Fruit fly (Drosophila melanogaster) whole organism, embryonic: ENCODE measurements around the gene CG4267.
A peak's percentile ranks its signal among the peaks of the same experiment; 100 is the strongest.

ENCODE experiments used
- CG10543 ChIP-seq: fragments of 200-800 bp; sonication (Bioruptor generic); optimal IDR thresholded peaks from 3 replicates; lab custom pipeline; 2017; ENCODE audit warnings: missing biosample characterization, mild to moderate bottlenecking, missing genetic modification characterization, moderate library complexity
- CG11398 ChIP-seq: fragments of 200-800 bp; sonication (Bioruptor generic); optimal IDR thresholded peaks from 2 replicates; lab custom pipeline; 2016; ENCODE audit warnings: missing biosample characterization, missing genetic modification characterization
- CG11560 ChIP-seq: fragments of 200-800 bp; sonication (Bioruptor generic); IDR thresholded peaks from 3 replicates; pipeline ENCODE4 v1.3.6; 2022; ENCODE audit warnings: missing biosample characterization, missing genetic modification characterization
- CG17186 ChIP-seq: fragments of 200-800 bp; sonication (Bioruptor generic); optimal IDR thresholded peaks from 3 replicates; lab custom pipeline; 2017; ENCODE audit warnings: missing biosample characterization, missing genetic modification reagents, missing genetic modification characterization
- CG17328 ChIP-seq: fragments of 200-800 bp; sonication (Bioruptor generic); IDR thresholded peaks from 2 replicates; pipeline ENCODE4 v1.3.6; 2022; ENCODE audit warnings: missing biosample characterization, missing genetic modification characterization
- CG17568 ChIP-seq: fragments of 200-800 bp; sonication (Bioruptor generic); optimal IDR thresholded peaks from 2 replicates; lab custom pipeline; 2018; ENCODE audit warnings: missing biosample characterization, mild to moderate bottlenecking, missing genetic modification characterization, moderate library complexity
- CG34422 ChIP-seq: fragments of 200-800 bp; sonication (Bioruptor generic); IDR thresholded peaks from 3 replicates; pipeline ENCODE4 v1.3.6; 2022; ENCODE audit warnings: missing biosample characterization, missing genetic modification characterization
- CG4617 ChIP-seq: fragments of 200-800 bp; sonication (Bioruptor generic); optimal IDR thresholded peaks from 3 replicates; lab custom pipeline; 2016; ENCODE audit warnings: missing biosample characterization, missing genetic modification characterization, borderline replicate concordance
- CG4854 ChIP-seq: fragments of 200-800 bp; sonication (Bioruptor generic); optimal IDR thresholded peaks from 2 replicates; lab custom pipeline; 2016; ENCODE audit warnings: missing biosample characterization, missing genetic modification characterization, inconsistent platforms
- CG6689 ChIP-seq: fragments of 200-800 bp; sonication (Bioruptor generic); IDR thresholded peaks from 2 replicates; pipeline ENCODE4 v1.3.6; 2022; ENCODE audit warnings: missing biosample characterization, missing genetic modification characterization
- CG8765 ChIP-seq: fragments of 200-800 bp; sonication (Bioruptor generic); IDR thresholded peaks from 2 replicates; pipeline ENCODE4 v1.3.6; 2022; ENCODE audit warnings: missing biosample characterization, missing genetic modification characterization
- CG9727 ChIP-seq: fragments of 200-800 bp; sonication (Bioruptor generic); optimal IDR thresholded peaks from 3 replicates; lab custom pipeline; 2017; ENCODE audit warnings: missing biosample characterization, mild to moderate bottlenecking, missing genetic modification characterization
- CG9797 ChIP-seq: fragments of 200-800 bp; sonication (Bioruptor generic); optimal IDR thresholded peaks from 3 replicates; lab custom pipeline; 2018; ENCODE audit warnings: missing biosample characterization, mild to moderate bottlenecking, missing genetic modification characterization
- CG9876 ChIP-seq: fragments of 200-800 bp; sonication (Bioruptor generic); optimal IDR thresholded peaks from 2 replicates; lab custom pipeline; 2016; ENCODE audit warnings: missing biosample characterization, missing genetic modification characterization
- CHES-1-like ChIP-seq: fragments of 200-800 bp; sonication (Bioruptor generic); optimal IDR thresholded peaks from 2 replicates; lab custom pipeline; 2016; ENCODE audit warnings: missing biosample characterization, missing genetic modification characterization
- Dbx ChIP-seq: fragments of 200-800 bp; sonication (Bioruptor generic); IDR thresholded peaks from 3 replicates; pipeline ENCODE4 v1.3.6; 2022; ENCODE audit warnings: missing biosample characterization, missing genetic modification characterization
- Dfd ChIP-seq, 2 experiments: fragments of >200 bp; optimal IDR thresholded peaks; 2 replicates each; lab custom pipeline; 2017; ENCODE audit warnings: missing biosample characterization in 2 of 2, missing genetic modification characterization in 2 of 2
- HLH3B ChIP-seq: fragments of 200-800 bp; sonication (Bioruptor generic); IDR thresholded peaks from 2 replicates; pipeline ENCODE4 v1.3.6; 2022; ENCODE audit warnings: missing biosample characterization, missing genetic modification characterization
- Hr78 ChIP-seq, 2 experiments: fragments of 200-800 bp in 1 of 2; fragments of >200 bp in 1 of 2; sonication (Bioruptor generic) in 1 of 2; optimal IDR thresholded peaks; 2 replicates each; lab custom pipeline; 2017 to 2019; ENCODE audit warnings: missing biosample characterization in 2 of 2, missing genetic modification characterization in 2 of 2, mild to moderate bottlenecking in 1 of 2, moderate library complexity in 1 of 2
- Jarid2 ChIP-seq: fragments of 200-800 bp; sonication (Bioruptor generic); optimal IDR thresholded peaks from 3 replicates; lab custom pipeline; 2017; ENCODE audit warnings: mild to moderate bottlenecking, missing biosample characterization, missing genetic modification reagents, missing genetic modification characterization
- MBD-R2 ChIP-seq: fragments of 200-800 bp; sonication (Bioruptor generic); IDR thresholded peaks from 2 replicates; pipeline ENCODE4 v1.3.6; 2022; ENCODE audit warnings: missing biosample characterization, missing genetic modification characterization
- Mes4 ChIP-seq: fragments of 200-800 bp; sonication (Bioruptor generic); optimal IDR thresholded peaks from 2 replicates; lab custom pipeline; 2016; ENCODE audit warnings: missing biosample characterization, missing genetic modification characterization
- NC2α ChIP-seq: fragments of 200-800 bp; sonication (Bioruptor generic); optimal IDR thresholded peaks from 2 replicates; lab custom pipeline; 2016; ENCODE audit warnings: missing biosample characterization, missing genetic modification characterization
- Sry-δ ChIP-seq: fragments of 200-800 bp; sonication (Bioruptor generic); optimal IDR thresholded peaks from 2 replicates; lab custom pipeline; 2016; ENCODE audit warnings: missing biosample characterization, missing genetic modification characterization
- TFAM ChIP-seq: fragments of 200-800 bp; sonication (Bioruptor generic); optimal IDR thresholded peaks from 2 replicates; lab custom pipeline; 2017; ENCODE audit warnings: missing biosample characterization, missing genetic modification characterization, inconsistent platforms
- Usf ChIP-seq: fragments of 200-800 bp; sonication (Bioruptor generic); optimal IDR thresholded peaks from 2 replicates; lab custom pipeline; 2017; ENCODE audit warnings: missing genotype, missing biosample characterization, missing genetic modification characterization
- Xbp1 ChIP-seq: fragments of 200-800 bp; sonication (Bioruptor generic); optimal IDR thresholded peaks from 3 replicates; lab custom pipeline; 2016; ENCODE audit warnings: missing biosample characterization, mild to moderate bottlenecking, missing genetic modification characterization
- chif ChIP-seq, 2 experiments: fragments of 200-800 bp; sonication (Bioruptor generic); optimal IDR thresholded peaks; 3 replicates each; lab custom pipeline; 2016; ENCODE audit warnings: missing biosample characterization in 2 of 2, missing genetic modification characterization in 2 of 2
- chn ChIP-seq: fragments of 200-800 bp; sonication (Bioruptor generic); optimal IDR thresholded peaks from 2 replicates; lab custom pipeline; 2016; ENCODE audit warnings: missing biosample characterization, missing genetic modification characterization
- crc ChIP-seq: fragments of 200-800 bp; sonication (Bioruptor generic); optimal IDR thresholded peaks from 2 replicates; lab custom pipeline; 2016; ENCODE audit warnings: missing biosample characterization, missing genetic modification characterization
- danr ChIP-seq: fragments of 200-800 bp; sonication (Bioruptor generic); IDR thresholded peaks from 2 replicates; pipeline ENCODE4 v1.3.6; 2022; ENCODE audit warnings: missing biosample characterization, missing genetic modification characterization
- dpn ChIP-seq, 2 experiments: fragments of 200-800 bp; sonication (Bioruptor generic); optimal IDR thresholded peaks; 3 replicates each; lab custom pipeline; 2016; ENCODE audit warnings: missing biosample characterization in 2 of 2, missing genetic modification characterization in 2 of 2
- gro ChIP-seq: fragments of 200-800 bp; sonication (Bioruptor generic); optimal IDR thresholded peaks from 2 replicates; lab custom pipeline; 2016; ENCODE audit warnings: missing biosample characterization, missing genetic modification characterization
- hbn ChIP-seq: fragments of 200-800 bp; sonication (Bioruptor generic); IDR thresholded peaks from 2 replicates; pipeline ENCODE4 v1.3.6; 2022; ENCODE audit warnings: missing biosample characterization, missing genetic modification characterization; ENCODE audit not compliant: partially characterized antibody
- jigr1 ChIP-seq: fragments of 200-800 bp; sonication (Bioruptor generic); IDR thresholded peaks from 3 replicates; pipeline ENCODE4 v1.3.6; 2022; ENCODE audit warnings: missing biosample characterization, missing genetic modification characterization
- jing ChIP-seq: fragments of 200-800 bp; sonication (Bioruptor generic); optimal IDR thresholded peaks from 2 replicates; lab custom pipeline; 2018; ENCODE audit warnings: missing biosample characterization, mild to moderate bottlenecking, missing genetic modification characterization
- ken ChIP-seq: fragments of 200-800 bp; sonication (Bioruptor generic); IDR thresholded peaks from 3 replicates; pipeline ENCODE4 v1.3.6; 2022; ENCODE audit warnings: missing biosample characterization, missing genetic modification characterization
- lab ChIP-seq: fragments of 200-800 bp; sonication (Bioruptor generic); optimal IDR thresholded peaks from 3 replicates; lab custom pipeline; 2017; ENCODE audit warnings: missing biosample characterization, missing genetic modification characterization, mild to moderate bottlenecking, moderate library complexity, missing genetic modification reagents
- nerfin-1 ChIP-seq: fragments of 200-800 bp; sonication (Bioruptor generic); optimal IDR thresholded peaks from 3 replicates; lab custom pipeline; 2019; ENCODE audit warnings: missing biosample characterization, mild to moderate bottlenecking, missing genetic modification characterization, moderate library complexity
- nom ChIP-seq: fragments of 200-800 bp; sonication (Bioruptor generic); optimal IDR thresholded peaks from 2 replicates; lab custom pipeline; 2017; ENCODE audit warnings: missing biosample characterization, missing genetic modification characterization, mild to moderate bottlenecking, moderate library complexity, missing genetic modification reagents
- p53 ChIP-seq: fragments of 200-800 bp; sonication (Bioruptor generic); optimal IDR thresholded peaks from 2 replicates; lab custom pipeline; 2016; ENCODE audit warnings: missing biosample characterization, missing genetic modification characterization
- pho ChIP-seq: fragments of 200-800 bp; sonication (Bioruptor generic); optimal IDR thresholded peaks from 2 replicates; lab custom pipeline; 2016; ENCODE audit warnings: missing biosample characterization, missing genetic modification characterization
- pum ChIP-seq: fragments of 200-800 bp; sonication (Bioruptor generic); optimal IDR thresholded peaks from 2 replicates; lab custom pipeline; 2016; ENCODE audit warnings: missing biosample characterization, missing genetic modification characterization
- row ChIP-seq: fragments of 200-800 bp; sonication (Bioruptor generic); IDR thresholded peaks from 3 replicates; pipeline ENCODE4 v1.3.6; 2022; ENCODE audit warnings: missing biosample characterization, missing genetic modification characterization
- sens-2 ChIP-seq: fragments of 200-800 bp; sonication (Bioruptor generic); IDR thresholded peaks from 2 replicates; pipeline ENCODE4 v1.3.6; 2022; ENCODE audit warnings: missing biosample characterization, missing genetic modification characterization
- shn ChIP-seq: fragments of 200-800 bp; sonication (Bioruptor generic); optimal IDR thresholded peaks from 3 replicates; lab custom pipeline; 2016; ENCODE audit warnings: missing biosample characterization, missing genetic modification characterization
- sna ChIP-seq: fragments of 200-800 bp; sonication (Bioruptor generic); IDR thresholded peaks from 2 replicates; pipeline ENCODE4 v1.3.6; 2022; ENCODE audit warnings: missing biosample characterization, missing genetic modification characterization; ENCODE audit not compliant: partially characterized antibody
- stc ChIP-seq: fragments of 200-800 bp; sonication (Bioruptor generic); IDR thresholded peaks from 2 replicates; pipeline ENCODE4 v1.3.6; 2022; ENCODE audit warnings: missing biosample characterization, missing genetic modification characterization
- unc-4 ChIP-seq: fragments of 200-800 bp; sonication (Bioruptor generic); IDR thresholded peaks from 2 replicates; pipeline ENCODE4 v1.3.6; 2022; ENCODE audit warnings: missing biosample characterization, missing genetic modification characterization; ENCODE audit not compliant: partially characterized antibody

The CG4267 gene

DNA sequence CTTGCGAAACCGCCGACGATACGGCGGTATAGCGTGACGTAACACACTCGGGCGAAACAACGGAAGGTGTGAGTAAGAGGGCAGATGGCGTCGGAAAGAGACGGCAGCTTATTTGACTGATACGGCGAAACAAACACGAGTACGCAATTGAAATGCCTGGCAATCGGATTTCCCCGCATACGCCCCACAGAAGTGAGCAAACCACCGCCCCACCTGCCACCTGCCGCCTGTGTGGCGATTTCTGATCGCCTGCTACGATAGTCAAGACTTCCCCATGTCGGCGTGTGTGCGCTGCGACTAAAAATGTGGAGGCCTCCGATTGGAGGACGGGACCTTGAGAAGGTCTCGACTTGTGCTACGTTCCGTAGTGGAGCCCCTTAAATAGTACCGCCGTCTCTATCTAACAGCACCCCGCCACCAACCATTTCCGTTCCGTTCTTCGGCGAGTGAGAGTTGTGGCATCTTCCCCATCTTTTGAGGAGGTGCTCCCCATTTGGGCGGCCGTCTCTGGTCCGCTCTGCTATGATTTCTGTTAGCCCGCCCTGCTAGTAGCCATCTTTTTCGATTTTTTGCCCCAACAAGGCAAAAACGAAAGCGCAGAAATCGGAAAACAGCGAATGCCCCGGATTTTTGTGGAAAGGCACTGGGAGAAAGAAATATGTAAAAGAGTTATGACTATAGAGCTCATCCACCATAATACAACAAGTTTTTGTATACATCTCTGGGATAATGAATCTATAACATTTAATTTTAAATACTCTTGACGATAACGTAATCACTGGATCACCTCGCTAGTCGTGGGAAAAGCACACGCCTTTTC lies 43.4 kb upstream of the CG4267 start (continued):
- TF ChIP-seq nom (GFP tag; lab: Kevin White, UChicago) (peak; percentile 81), Mes4 (GFP tag; lab: Kevin White, UChicago) (peak; percentile 85), Jarid2 (GFP tag; lab: Kevin White, UChicago) (peak; percentile 31), Sry-δ (GFP tag; lab: Kevin White, UChicago) (peak; percentile 37), p53 (peak; percentile 20), Dfd (GFP tag; optimal IDR thresholded peaks at IDR 0.05; lab: Kevin White, UChicago) (no peak), danr (GFP tag; lab: Robert Waterston, UW) (no peak), dpn (GFP tag; optimal IDR thresholded peaks at IDR 0.05; lab: Kevin White, UChicago) (peak; percentile 86 to 91), CG10543 (GFP tag; lab: Kevin White, UChicago) (peak; percentile 94), CG8765 (GFP tag; lab: Robert Waterston, UW) (no peak), CG9727 (GFP tag; lab: Kevin White, UChicago) (peak; percentile 85), TFAM (GFP tag; lab: Kevin White, UChicago) (peak; percentile 48), CG17186 (GFP tag; lab: Kevin White, UChicago) (peak; percentile 36), lab (GFP tag; lab: Kevin White, UChicago) (peak; percentile 87), row (no peak), NC2α (GFP tag; lab: Kevin White, UChicago) (peak; percentile 85), pum (GFP tag; lab: Kevin White, UChicago) (peak; percentile 87), CG17328 (GFP tag; lab: Robert Waterston, UW) (no peak), sens-2 (GFP tag; lab: Robert Waterston, UW) (no peak), HLH3B (no peak), chn (GFP tag; lab: Kevin White, UChicago) (peak; percentile 82), CHES-1-like (GFP tag; lab: Kevin White, UChicago) (peak; percentile 80), stc (GFP tag; lab: Robert Waterston, UW) (no peak), Usf (GFP tag; lab: Kevin White, UChicago) (peak; percentile 74), CG11398 (GFP tag; lab: Kevin White, UChicago) (peak; percentile 83), Xbp1 (peak; percentile 87), shn (GFP tag; lab: Kevin White, UChicago) (peak; percentile 82), hbn (GFP tag; lab: Robert Waterston, UW) (no peak), crc (GFP tag; lab: Kevin White, UChicago) (peak; percentile 77), CG9797 (GFP tag; lab: Kevin White, UChicago) (peak; percentile 22), chif (GFP tag; optimal IDR thresholded peaks at IDR 0.05; lab: Kevin White, UChicago) (peak; percentile 89 to 91), CG4617 (GFP tag; lab: Kevin White, UChicago) (peak; percentile 57), Dbx (GFP tag; lab: Robert Waterston, UW) (no peak), CG17568 (GFP tag; lab: Kevin White, UChicago) (peak; percentile 77), jigr1 (GFP tag; lab: Robert Waterston, UW) (no peak), ken (GFP tag; lab: Robert Waterston, UW) (no peak), sna (no peak), CG11560 (no peak), gro (peak; percentile 80), pho (GFP tag; lab: Kevin White, UChicago) (peak; percentile 82), nerfin-1 (peak; percentile 47), Hr78 (GFP tag; optimal IDR thresholded peaks at IDR 0.05; lab: Kevin White, UChicago) (peak in 1 of 2 experiments; percentile 66), CG6689 (GFP tag; lab: Robert Waterston, UW) (no peak), CG4854 (GFP tag; lab: Kevin White, UChicago) (peak; percentile 82), CG34422 (GFP tag; lab: Robert Waterston, UW) (no peak), unc-4 (GFP tag; lab: Robert Waterston, UW) (no peak), CG9876 (peak; percentile 78), MBD-R2 (GFP tag; lab: Robert Waterston, UW) (no peak), jing (GFP tag; lab: Kevin White, UChicago) (peak; percentile 84)
